Fruit fly (Drosophila melanogaster): ENCODE measurements around the gene Wnt4.

The Wnt4 gene

dm6 chr2L:7277017-7277416 lies at the start of gene Wnt4 (continued):
- TF ChIP-seq CG7928 (GFP tag; optimal IDR thresholded peaks at IDR 0.05) (no peak), CG18599 (GFP tag; optimal IDR thresholded peaks at IDR 0.05) (no peak), odd (GFP tag; optimal IDR thresholded peaks at IDR 0.05) (no peak), CHES-1-like (GFP tag; optimal IDR thresholded peaks at IDR 0.05) (no peak), Dbx (GFP tag; IDR thresholded peaks at IDR 0.05) (no peak), CG10543 (GFP tag; optimal IDR thresholded peaks at IDR 0.05) (peak; percentile 26), gcm2 (GFP tag; optimal IDR thresholded peaks at IDR 0.05) (no peak), gcm (GFP tag; optimal IDR thresholded peaks at IDR 0.05) (no peak), wek (GFP tag; optimal IDR thresholded peaks at IDR 0.05) (peak; percentile 8), Taf1 (GFP tag; IDR thresholded peaks at IDR 0.05) (no peak), CG7839 (tag; optimal IDR thresholded peaks at IDR 0.05) (no peak), CG13624 (GFP tag; optimal IDR thresholded peaks at IDR 0.05) (no peak), CG7987 (GFP tag; optimal IDR thresholded peaks at IDR 0.05) (no peak), knrl (GFP tag; IDR thresholded peaks at IDR 0.05; ENCODE audit: partially characterized antibody) (peak; percentile 34; the same call in 1 of the 3 replicates), CG32772 (GFP tag; IDR thresholded peaks at IDR 0.05) (no peak), CG6765 (GFP tag; optimal IDR thresholded peaks at IDR 0.05) (no peak), CG4328 (GFP tag; optimal IDR thresholded peaks at IDR 0.05) (no peak), Hr78 (GFP tag; optimal IDR thresholded peaks at IDR 0.05) (no peak), MTF-1 (GFP tag; optimal IDR thresholded peaks at IDR 0.05; ENCODE audit: borderline replicate concordance) (no peak), Dll (GFP tag; IDR thresholded peaks at IDR 0.05; ENCODE audit: partially characterized antibody) (0 out of 4 replicates have a peak, but pooled peaks have one; percentile 23), CG3838 (GFP tag; optimal IDR thresholded peaks at IDR 0.05) (no peak), CG33557 (GFP tag; optimal IDR thresholded peaks at IDR 0.05) (peak; percentile 25), Oaz (GFP tag; IDR thresholded peaks at IDR 0.05) (no peak), CTCF (GFP tag; optimal IDR thresholded peaks at IDR 0.05) (no peak), CG8388 (GFP tag; optimal IDR thresholded peaks at IDR 0.05) (no peak), dimm (GFP tag; IDR thresholded peaks at IDR 0.05) (no peak), Camta (GFP tag; optimal IDR thresholded peaks at IDR 0.05) (no peak), CG4404 (GFP tag; IDR thresholded peaks at IDR 0.05) (no peak), ham (GFP tag; IDR thresholded peaks at IDR 0.05) (no peak), vfl (GFP tag; optimal IDR thresholded peaks at IDR 0.05) (no peak), chinmo (GFP tag; IDR thresholded peaks at IDR 0.05; ENCODE audit: partially characterized antibody) (0 out of 4 replicates have a peak, but pooled peaks have one; percentile 27), GATAe (GFP tag; conservative IDR thresholded peaks at IDR 0.05) (no peak), sob (GFP tag; IDR thresholded peaks at IDR 0.05) (no peak), zfh2 (GFP tag; optimal IDR thresholded peaks at IDR 0.05) (no peak), yki (optimal IDR thresholded peaks at IDR 0.05) (no peak), Blimp-1 (GFP tag; optimal IDR thresholded peaks at IDR 0.05) (peak; percentile 77), CG12155 (GFP tag; optimal IDR thresholded peaks at IDR 0.05) (no peak), CG3847 (GFP tag; IDR thresholded peaks at IDR 0.05) (no peak), Oli (tag; optimal IDR thresholded peaks at IDR 0.05) (no peak), jumu (GFP tag; optimal IDR thresholded peaks at IDR 0.05) (no peak), fd64A (GFP tag; optimal IDR thresholded peaks at IDR 0.05) (no peak), CG11456 (GFP tag; IDR thresholded peaks at IDR 0.05) (no peak), CG6854 (GFP tag; optimal IDR thresholded peaks at IDR 0.05) (no peak), al (GFP tag; IDR thresholded peaks at IDR 0.05) (no peak), CG12071 (GFP tag; optimal IDR thresholded peaks at IDR 0.05) (peak; percentile 20), stc (GFP tag; IDR thresholded peaks at IDR 0.05) (no peak; the same call in 1 of the 2 replicates), ftz-f1 (GFP tag; optimal IDR thresholded peaks at IDR 0.05) (no peak), Sox100B (GFP tag; optimal IDR thresholded peaks at IDR 0.05) (no peak), chif (GFP tag; optimal IDR thresholded peaks at IDR 0.05) (no peak), Mrtf (GFP tag; IDR thresholded peaks at IDR 0.05) (no peak), CG17829 (tag; optimal IDR thresholded peaks at IDR 0.05) (peak; percentile 0), CG13775 (GFP tag; optimal IDR thresholded peaks at IDR 0.05) (no peak)

Measured in whole organism, embryonic.